Fruit fly (Drosophila melanogaster) whole organism, embryonic: ENCODE data around the gene DCTN1-p150.

Experiments used
- Aef1 ChIP-seq: fragments of 200-800 bp; sonication (Bioruptor generic); IDR thresholded peaks from 3 replicates; pipeline ENCODE4 v1.3.6; 2022; ENCODE audit warnings: missing biosample characterization, missing genetic modification characterization
- CG10147 ChIP-seq: fragments of 200-800 bp; sonication (Bioruptor generic); optimal IDR thresholded peaks from 2 replicates; lab custom pipeline; 2019; ENCODE audit warnings: missing biosample characterization, mild to moderate bottlenecking, missing genetic modification characterization, moderate library complexity
- CG10267 ChIP-seq: fragments of 200-800 bp; sonication (Bioruptor generic); optimal IDR thresholded peaks from 2 replicates; lab custom pipeline; 2018; ENCODE audit warnings: missing biosample characterization, mild to moderate bottlenecking, missing genetic modification characterization, moderate library complexity
- CG11695 ChIP-seq: fragments of 200-800 bp; sonication (Bioruptor generic); IDR thresholded peaks from 3 replicates; pipeline ENCODE4 v1.3.6; 2022; ENCODE audit warnings: missing biosample characterization, missing genetic modification characterization
- CG11723 ChIP-seq: fragments of 200-800 bp; sonication (Bioruptor generic); optimal IDR thresholded peaks from 2 replicates; lab custom pipeline; 2017; ENCODE audit warnings: missing biosample characterization, mild to moderate bottlenecking, missing genetic modification characterization
- CG12219 ChIP-seq: fragments of 200-800 bp; sonication (Bioruptor generic); optimal IDR thresholded peaks from 3 replicates; lab custom pipeline; 2018; ENCODE audit warnings: missing biosample characterization, mild to moderate bottlenecking, missing genetic modification characterization
- CG12744 ChIP-seq: fragments of 200-800 bp; sonication (Bioruptor generic); optimal IDR thresholded peaks from 2 replicates; lab custom pipeline; 2016; ENCODE audit warnings: missing biosample characterization, missing genetic modification characterization
- CG12942 ChIP-seq: fragments of 200-800 bp; sonication (Bioruptor generic); optimal IDR thresholded peaks from 3 replicates; lab custom pipeline; 2016; ENCODE audit warnings: missing biosample characterization, missing genetic modification characterization
- CG13775 ChIP-seq: fragments of 200-800 bp; sonication (Bioruptor generic); optimal IDR thresholded peaks from 3 replicates; lab custom pipeline; 2017; ENCODE audit warnings: missing biosample characterization, mild to moderate bottlenecking, missing genetic modification characterization
- CG2202 ChIP-seq: fragments of 200-800 bp; sonication (Bioruptor generic); optimal IDR thresholded peaks from 2 replicates; lab custom pipeline; 2018; ENCODE audit warnings: missing biosample characterization, mild to moderate bottlenecking, missing genetic modification characterization
- CG33557 ChIP-seq: fragments of 200-800 bp; sonication (Bioruptor generic); optimal IDR thresholded peaks from 2 replicates; lab custom pipeline; 2019; ENCODE audit warnings: missing biosample characterization, mild to moderate bottlenecking, missing genetic modification characterization, moderate library complexity
- CG4282 ChIP-seq: fragments of 200-800 bp; sonication (Bioruptor generic); optimal IDR thresholded peaks from 2 replicates; lab custom pipeline; 2016; ENCODE audit warnings: missing biosample characterization, missing genetic modification characterization
- CG4328 ChIP-seq: fragments of 200-800 bp; sonication (Bioruptor generic); optimal IDR thresholded peaks from 3 replicates; lab custom pipeline; 2017; ENCODE audit warnings: missing biosample characterization, missing genetic modification reagents, missing genetic modification characterization
- CG4820 ChIP-seq: fragments of 200-800 bp; sonication (Bioruptor generic); optimal IDR thresholded peaks from 3 replicates; lab custom pipeline; 2016; ENCODE audit warnings: missing biosample characterization, missing genetic modification characterization
- CG7357 ChIP-seq: fragments of 200-800 bp; sonication (Bioruptor generic); IDR thresholded peaks from 3 replicates; pipeline ENCODE4 v1.3.6; 2022; ENCODE audit warnings: missing biosample characterization, missing genetic modification characterization
- CG7928 ChIP-seq: fragments of 200-800 bp; sonication (Bioruptor generic); optimal IDR thresholded peaks from 2 replicates; lab custom pipeline; 2017; ENCODE audit warnings: missing biosample characterization, mild to moderate bottlenecking, missing genetic modification characterization
- CG7963 ChIP-seq: fragments of 200-800 bp; sonication (Bioruptor generic); IDR thresholded peaks from 3 replicates; pipeline ENCODE4 v1.3.6; 2022; ENCODE audit warnings: missing biosample characterization, missing genetic modification characterization; ENCODE audit not compliant: partially characterized antibody
- CHES-1-like ChIP-seq: fragments of 200-800 bp; sonication (Bioruptor generic); optimal IDR thresholded peaks from 2 replicates; lab custom pipeline; 2016; ENCODE audit warnings: missing biosample characterization, missing genetic modification characterization
- Deaf1 ChIP-seq: fragments of 200-800 bp; optimal IDR thresholded peaks from 3 replicates; lab custom pipeline; 2019; ENCODE audit warnings: missing biosample characterization, mild to moderate bottlenecking, missing genetic modification characterization, moderate library complexity
- Doc2 ChIP-seq: fragments of 200-800 bp; sonication (Bioruptor generic); IDR thresholded peaks from 2 replicates; pipeline ENCODE4 v1.3.6; 2022; ENCODE audit warnings: missing biosample characterization, missing genetic modification characterization
- Drgx ChIP-seq: fragments of 200-800 bp; sonication (Bioruptor generic); IDR thresholded peaks from 2 replicates; pipeline ENCODE4 v1.3.6; 2022; ENCODE audit warnings: missing biosample characterization, missing genetic modification characterization
- Fer2 ChIP-seq: fragments of 200-800 bp; sonication (Bioruptor generic); optimal IDR thresholded peaks from 2 replicates; lab custom pipeline; 2018; ENCODE audit warnings: missing biosample characterization, mild to moderate bottlenecking, missing genetic modification characterization, moderate library complexity
- Lim3 ChIP-seq: fragments of 200-800 bp; sonication (Bioruptor generic); IDR thresholded peaks from 2 replicates; pipeline ENCODE4 v1.3.6; 2022; ENCODE audit warnings: missing biosample characterization, missing genetic modification characterization
- Lpt ChIP-seq: fragments of >200 bp; optimal IDR thresholded peaks from 2 replicates; lab custom pipeline; 2018; ENCODE audit warnings: missing biosample characterization, missing genetic modification characterization
- NC2α ChIP-seq: fragments of 200-800 bp; sonication (Bioruptor generic); optimal IDR thresholded peaks from 2 replicates; lab custom pipeline; 2016; ENCODE audit warnings: missing biosample characterization, missing genetic modification characterization
- PHDP ChIP-seq: fragments of 200-800 bp; sonication (Bioruptor generic); optimal IDR thresholded peaks from 3 replicates; lab custom pipeline; 2018; ENCODE audit warnings: missing biosample characterization, mild to moderate bottlenecking, missing genetic modification characterization, moderate library complexity
- Ravus ChIP-seq: fragments of 200-800 bp; sonication (Bioruptor generic); IDR thresholded peaks from 2 replicates; pipeline ENCODE4 v1.3.6; 2022; ENCODE audit warnings: missing biosample characterization, missing genetic modification characterization
- Sry-δ ChIP-seq: fragments of 200-800 bp; sonication (Bioruptor generic); optimal IDR thresholded peaks from 2 replicates; lab custom pipeline; 2016; ENCODE audit warnings: missing biosample characterization, missing genetic modification characterization
- al ChIP-seq: fragments of 200-800 bp; sonication (Bioruptor generic); IDR thresholded peaks from 2 replicates; pipeline ENCODE4 v1.3.6; 2022; ENCODE audit warnings: missing biosample characterization, missing genetic modification characterization
- ato ChIP-seq: fragments of 200-800 bp; sonication (Bioruptor generic); IDR thresholded peaks from 2 replicates; pipeline ENCODE4 v1.3.6; 2022; ENCODE audit warnings: missing biosample characterization, missing genetic modification characterization; ENCODE audit not compliant: partially characterized antibody
- crc ChIP-seq: fragments of 200-800 bp; sonication (Bioruptor generic); optimal IDR thresholded peaks from 2 replicates; lab custom pipeline; 2016; ENCODE audit warnings: missing biosample characterization, missing genetic modification characterization
- danr ChIP-seq: fragments of 200-800 bp; sonication (Bioruptor generic); IDR thresholded peaks from 2 replicates; pipeline ENCODE4 v1.3.6; 2022; ENCODE audit warnings: missing biosample characterization, missing genetic modification characterization
- ems ChIP-seq: fragments of 200-800 bp; sonication (Bioruptor generic); optimal IDR thresholded peaks from 3 replicates; lab custom pipeline; 2016; ENCODE audit warnings: missing biosample characterization, missing genetic modification characterization
- hbn ChIP-seq: fragments of 200-800 bp; sonication (Bioruptor generic); IDR thresholded peaks from 2 replicates; pipeline ENCODE4 v1.3.6; 2022; ENCODE audit warnings: missing biosample characterization, missing genetic modification characterization; ENCODE audit not compliant: partially characterized antibody
- kah ChIP-seq: fragments of 200-800 bp; sonication (Bioruptor generic); optimal IDR thresholded peaks from 2 replicates; lab custom pipeline; 2018; ENCODE audit warnings: missing biosample characterization, mild to moderate bottlenecking, missing genetic modification characterization
- ken ChIP-seq: fragments of 200-800 bp; sonication (Bioruptor generic); IDR thresholded peaks from 3 replicates; pipeline ENCODE4 v1.3.6; 2022; ENCODE audit warnings: missing biosample characterization, missing genetic modification characterization
- knrl ChIP-seq: fragments of 200-800 bp; sonication (Bioruptor generic); IDR thresholded peaks from 3 replicates; pipeline ENCODE4 v1.3.6; 2022; ENCODE audit warnings: missing biosample characterization, missing genetic modification characterization; ENCODE audit not compliant: partially characterized antibody
- nmo ChIP-seq: fragments of 200-800 bp; sonication (Bioruptor generic); optimal IDR thresholded peaks from 2 replicates; lab custom pipeline; 2018; ENCODE audit warnings: missing biosample characterization, mild to moderate bottlenecking, missing genetic modification characterization, moderate library complexity
- onecut ChIP-seq: fragments of 200-800 bp; sonication (Bioruptor generic); IDR thresholded peaks from 2 replicates; pipeline ENCODE4 v1.3.6; 2022; ENCODE audit warnings: missing biosample characterization, missing genetic modification characterization
- pita ChIP-seq: fragments of 200-800 bp; sonication (Bioruptor generic); optimal IDR thresholded peaks from 2 replicates; lab custom pipeline; 2017; ENCODE audit warnings: missing biosample characterization, mild to moderate bottlenecking, missing genetic modification characterization
- pnt ChIP-seq: fragments of 200-800 bp; sonication (Bioruptor generic); optimal IDR thresholded peaks from 3 replicates; lab custom pipeline; 2016; ENCODE audit warnings: missing biosample characterization, missing genetic modification characterization
- psq ChIP-seq: fragments of 200-800 bp; sonication (Bioruptor generic); optimal IDR thresholded peaks from 2 replicates; lab custom pipeline; 2017; ENCODE audit warnings: missing biosample characterization, missing genetic modification characterization
- ranshi ChIP-seq: fragments of 200-800 bp; sonication (Bioruptor generic); IDR thresholded peaks from 2 replicates; pipeline ENCODE4 v1.3.6; 2022; ENCODE audit warnings: missing biosample characterization, missing genetic modification characterization
- sd ChIP-seq: fragments of 200-800 bp; sonication (Bioruptor generic); optimal IDR thresholded peaks from 3 replicates; lab custom pipeline; 2018; ENCODE audit warnings: missing biosample characterization, mild to moderate bottlenecking, missing genetic modification characterization, moderate library complexity
- shn ChIP-seq: fragments of 200-800 bp; sonication (Bioruptor generic); optimal IDR thresholded peaks from 3 replicates; lab custom pipeline; 2016; ENCODE audit warnings: missing biosample characterization, missing genetic modification characterization
- sisA ChIP-seq: fragments of 200-800 bp; sonication (Bioruptor generic); IDR thresholded peaks from 2 replicates; pipeline ENCODE4 v1.3.6; 2022; ENCODE audit warnings: missing biosample characterization, missing genetic modification characterization
- slbo ChIP-seq: fragments of 200-800 bp; sonication (Bioruptor generic); IDR thresholded peaks from 2 replicates; pipeline ENCODE4 v1.3.6; 2022; ENCODE audit warnings: missing biosample characterization, missing genetic modification characterization
- so ChIP-seq: fragments of 200-800 bp; sonication (Bioruptor generic); IDR thresholded peaks from 3 replicates; pipeline ENCODE4 v1.3.6; 2022; ENCODE audit warnings: missing biosample characterization, missing genetic modification characterization
- stc ChIP-seq: fragments of 200-800 bp; sonication (Bioruptor generic); IDR thresholded peaks from 2 replicates; pipeline ENCODE4 v1.3.6; 2022; ENCODE audit warnings: missing biosample characterization, missing genetic modification characterization
- tx ChIP-seq: fragments of 200-800 bp; sonication (Bioruptor generic); optimal IDR thresholded peaks from 2 replicates; lab custom pipeline; 2016; ENCODE audit warnings: missing biosample characterization, missing genetic modification characterization

Gene DCTN1-p150

dm6 chr3L:13938470-13939150 is 9.4 kb downstream of the DCTN1-p150 start (continued):
- peak; percentile 79 for TF ChIP-seq kah (GFP tag; lab: Kevin White, UChicago)
- peak; percentile 78 for TF ChIP-seq CG12942
- no peak; the same call in 1 of the 2 replicates for TF ChIP-seq Ravus (GFP tag; lab: Robert Waterston, UW)
- peak; percentile 43; the same call in 2 of the 3 replicates for TF ChIP-seq Aef1 (GFP tag; lab: Robert Waterston, UW)
- no peak for TF ChIP-seq Doc2 (GFP tag; lab: Robert Waterston, UW)
- TF ChIP-seq danr (GFP tag; lab: Robert Waterston, UW), result peak; percentile 88
- TF ChIP-seq CG4820 (GFP tag; lab: Kevin White, UChicago), result peak; percentile 85
- TF ChIP-seq onecut (GFP tag; lab: Robert Waterston, UW), result peak; percentile 39
- TF ChIP-seq shn (GFP tag; lab: Kevin White, UChicago), result peak; percentile 80
- TF ChIP-seq CG11723 (GFP tag; lab: Kevin White, UChicago), result peak; percentile 92
- TF ChIP-seq CG4328 (GFP tag; lab: Kevin White, UChicago), result peak; percentile 92
- no peak for TF ChIP-seq Lpt (GFP tag; lab: Kevin White, UChicago)
- TF ChIP-seq psq (GFP tag; lab: Kevin White, UChicago), result peak; percentile 43
- TF ChIP-seq sisA (GFP tag; lab: Robert Waterston, UW), result peak; percentile 67
- no peak for TF ChIP-seq Deaf1 (tag; lab: Kevin White, UChicago)
- TF ChIP-seq CG2202 (tag; lab: Kevin White, UChicago), result peak; percentile 49
- TF ChIP-seq CG7357, result peak; percentile 61; the same call in 2 of the 3 replicates
- peak; percentile 87 for TF ChIP-seq nmo
- peak; percentile 81 for TF ChIP-seq crc (GFP tag; lab: Kevin White, UChicago)
- no peak for TF ChIP-seq ato (GFP tag; lab: Robert Waterston, UW)
- TF ChIP-seq pnt, result peak; percentile 80
- peak; percentile 92 for TF ChIP-seq CG10147 (GFP tag; lab: Kevin White, UChicago)
- TF ChIP-seq CG13775 (GFP tag; lab: Kevin White, UChicago), result peak; percentile 93
- peak; percentile 6; the same call in 1 of the 3 replicates for TF ChIP-seq ken (GFP tag; lab: Robert Waterston, UW)
- TF ChIP-seq ranshi (GFP tag; lab: Robert Waterston, UW), result 0 out of 2 replicates have a peak, but pooled peaks have one; percentile 50
- peak; percentile 85; the same call in 2 of the 3 replicates for TF ChIP-seq CG11695 (GFP tag; lab: Robert Waterston, UW)
- peak; percentile 85 for TF ChIP-seq ems (GFP tag; lab: Kevin White, UChicago)
- TF ChIP-seq slbo (GFP tag; lab: Robert Waterston, UW), result peak; percentile 65
- peak; percentile 86 for TF ChIP-seq PHDP (tag; lab: Kevin White, UChicago)
- peak; percentile 94 for TF ChIP-seq CHES-1-like (GFP tag; lab: Kevin White, UChicago)
- peak; percentile 89 for TF ChIP-seq tx (GFP tag; lab: Kevin White, UChicago)
- no peak for TF ChIP-seq pita
- peak; percentile 72 for TF ChIP-seq NC2α (GFP tag; lab: Kevin White, UChicago)
- TF ChIP-seq knrl (GFP tag; lab: Robert Waterston, UW), result no peak
- peak; percentile 78 for TF ChIP-seq al (GFP tag; lab: Robert Waterston, UW)
- TF ChIP-seq CG12744 (GFP tag; lab: Kevin White, UChicago), result peak; percentile 81
- peak; percentile 85 for TF ChIP-seq CG33557 (GFP tag; lab: Kevin White, UChicago)
- peak; percentile 68 for TF ChIP-seq stc (GFP tag; lab: Robert Waterston, UW)
- TF ChIP-seq Lim3 (GFP tag; lab: Robert Waterston, UW), result no peak
- peak; percentile 84 for TF ChIP-seq CG4282 (GFP tag; lab: Kevin White, UChicago)
- TF ChIP-seq sd, result peak; percentile 56
- peak; percentile 72 for TF ChIP-seq CG7928 (GFP tag; lab: Kevin White, UChicago)
- peak; percentile 86 for TF ChIP-seq CG10267
- TF ChIP-seq CG7963 (GFP tag; lab: Robert Waterston, UW), result no peak
- TF ChIP-seq Sry-δ (GFP tag; lab: Kevin White, UChicago), result peak; percentile 56
- peak; percentile 87 for TF ChIP-seq CG12219 (GFP tag; lab: Kevin White, UChicago)
- peak; percentile 65 for TF ChIP-seq Fer2 (tag; lab: Kevin White, UChicago)
- TF ChIP-seq hbn (GFP tag; lab: Robert Waterston, UW), result no peak
- peak; percentile 81; the same call in 1 of the 2 replicates for TF ChIP-seq Drgx (GFP tag; lab: Robert Waterston, UW)
- TF ChIP-seq so (GFP tag; lab: Robert Waterston, UW), result no peak; the same call in 2 of the 3 replicates
